Worm (Caenorhabditis elegans) whole organism, L4/young adult: Measurements from ENCODE around the gene ZK686.2.

Source experiments
- W03F9.2 ChIP-seq: fragments of 150-350 bp; optimal IDR thresholded peaks from 2 replicates; lab custom pipeline; 2014; ENCODE audit warnings: missing biosample characterization, missing genetic modification characterization
- dao-5 ChIP-seq: sonication (generic microtip); optimal IDR thresholded peaks from 2 replicates; lab custom pipeline; 2016; ENCODE audit warnings: missing genotype, missing genetic modification characterization, moderate library complexity, missing compliant biosample characterization
- him-1 ChIP-seq: sonication (generic microtip); optimal IDR thresholded peaks from 2 replicates; lab custom pipeline; 2016; ENCODE audit warnings: missing genotype, missing genetic modification reagents, missing genetic modification characterization, missing compliant biosample characterization

ce11 chrIII:7733563-7733962 lies 32.3 kb downstream of the ZK686.2 start:
- TF ChIP-seq W03F9.2 (tag; lab: Kevin White, UChicago), result no peak
- no peak for TF ChIP-seq dao-5 (tag; lab: Kevin White, UChicago)
- TF ChIP-seq him-1 (tag; lab: Kevin White, UChicago), result no peak
